Fruit fly (Drosophila melanogaster) whole organism, embryonic: Measurements from ENCODE around the gene moody.

Source experiments
- B-H1 ChIP-seq: fragments of 200-800 bp; sonication (Bioruptor generic); IDR thresholded peaks from 3 replicates; pipeline ENCODE4 v1.3.6; 2022; ENCODE audit warnings: missing biosample characterization, missing genetic modification characterization
- B-H2 ChIP-seq: fragments of 200-800 bp; sonication (Bioruptor generic); optimal IDR thresholded peaks from 2 replicates; lab custom pipeline; 2018; ENCODE audit warnings: missing biosample characterization, mild to moderate bottlenecking, missing genetic modification characterization
- CG10209 ChIP-seq: fragments of 200-800 bp; sonication (Bioruptor generic); optimal IDR thresholded peaks from 3 replicates; lab custom pipeline; 2017; ENCODE audit warnings: missing biosample characterization, mild to moderate bottlenecking, missing genetic modification characterization, missing genetic modification reagents
- CG10267 ChIP-seq: fragments of 200-800 bp; sonication (Bioruptor generic); optimal IDR thresholded peaks from 2 replicates; lab custom pipeline; 2018; ENCODE audit warnings: missing biosample characterization, mild to moderate bottlenecking, missing genetic modification characterization, moderate library complexity
- CG10321 ChIP-seq: fragments of 200-800 bp; sonication (Bioruptor generic); IDR thresholded peaks from 2 replicates; pipeline ENCODE4 v1.3.6; 2022; ENCODE audit warnings: missing biosample characterization, missing genetic modification characterization
- CG10431 ChIP-seq: fragments of 200-800 bp; sonication (Bioruptor generic); optimal IDR thresholded peaks from 3 replicates; lab custom pipeline; 2018; ENCODE audit warnings: missing biosample characterization, mild to moderate bottlenecking, missing genetic modification characterization
- CG10565 ChIP-seq: fragments of 200-800 bp; sonication (Bioruptor generic); optimal IDR thresholded peaks from 3 replicates; lab custom pipeline; 2016; ENCODE audit warnings: missing biosample characterization, mild to moderate bottlenecking, missing genetic modification characterization
- CG11723 ChIP-seq: fragments of 200-800 bp; sonication (Bioruptor generic); optimal IDR thresholded peaks from 2 replicates; lab custom pipeline; 2017; ENCODE audit warnings: missing biosample characterization, mild to moderate bottlenecking, missing genetic modification characterization
- CG1233 ChIP-seq: fragments of 200-800 bp; sonication (Bioruptor generic); optimal IDR thresholded peaks from 4 replicates; lab custom pipeline; 2018; ENCODE audit warnings: missing biosample characterization, mild to moderate bottlenecking, missing genetic modification characterization
- CG15011 ChIP-seq: fragments of 200-800 bp; sonication (Bioruptor generic); optimal IDR thresholded peaks from 3 replicates; lab custom pipeline; 2018; ENCODE audit warnings: missing biosample characterization, mild to moderate bottlenecking, missing genetic modification characterization
- CG15479 ChIP-seq: fragments of 200-800 bp; sonication (Bioruptor generic); optimal IDR thresholded peaks from 3 replicates; lab custom pipeline; 2019; ENCODE audit warnings: missing biosample characterization, mild to moderate bottlenecking, missing genetic modification characterization, moderate library complexity
- CG1603 ChIP-seq: fragments of 200-800 bp; sonication (Bioruptor generic); optimal IDR thresholded peaks from 2 replicates; lab custom pipeline; 2019; ENCODE audit warnings: missing biosample characterization, mild to moderate bottlenecking, missing genetic modification characterization, moderate library complexity
- CG17829 ChIP-seq: fragments of 200-800 bp; optimal IDR thresholded peaks from 2 replicates; lab custom pipeline; 2019; ENCODE audit warnings: missing biosample characterization, mild to moderate bottlenecking, missing genetic modification characterization, moderate library complexity
- CG17912 ChIP-seq: fragments of 200-800 bp; sonication (Bioruptor generic); optimal IDR thresholded peaks from 2 replicates; lab custom pipeline; 2018; ENCODE audit warnings: missing biosample characterization, mild to moderate bottlenecking, missing genetic modification characterization
- CG18599 ChIP-seq: fragments of 200-800 bp; sonication (Bioruptor generic); optimal IDR thresholded peaks from 3 replicates; lab custom pipeline; 2017; ENCODE audit warnings: missing biosample characterization, missing genetic modification characterization, mild to moderate bottlenecking, moderate library complexity, missing genetic modification reagents
- CG2116 ChIP-seq: fragments of 200-800 bp; sonication (Bioruptor generic); optimal IDR thresholded peaks from 3 replicates; lab custom pipeline; 2018; ENCODE audit warnings: missing biosample characterization, mild to moderate bottlenecking, missing genetic modification characterization
- CG2120 ChIP-seq: fragments of 200-800 bp; sonication (Bioruptor generic); optimal IDR thresholded peaks from 3 replicates; lab custom pipeline; 2016; ENCODE audit warnings: missing biosample characterization, missing genetic modification characterization
- CG3163 ChIP-seq: fragments of 200-800 bp; sonication (Bioruptor generic); optimal IDR thresholded peaks from 3 replicates; lab custom pipeline; 2016; ENCODE audit warnings: missing biosample characterization, missing genetic modification characterization
- CG32767 ChIP-seq: fragments of 200-800 bp; sonication (Bioruptor generic); IDR thresholded peaks from 2 replicates; pipeline ENCODE4 v1.3.6; 2022; ENCODE audit warnings: missing biosample characterization, missing genetic modification characterization
- D19A ChIP-seq: fragments of 200-800 bp; optimal IDR thresholded peaks from 3 replicates; lab custom pipeline; 2019; ENCODE audit warnings: missing biosample characterization, mild to moderate bottlenecking, missing genetic modification characterization, moderate library complexity
- Deaf1 ChIP-seq: fragments of 200-800 bp; optimal IDR thresholded peaks from 3 replicates; lab custom pipeline; 2019; ENCODE audit warnings: missing biosample characterization, mild to moderate bottlenecking, missing genetic modification characterization, moderate library complexity
- Dek ChIP-seq: fragments of 200-800 bp; sonication (Bioruptor generic); optimal IDR thresholded peaks from 3 replicates; lab custom pipeline; 2019; ENCODE audit warnings: missing biosample characterization, mild to moderate bottlenecking, missing genetic modification characterization, moderate library complexity
- Dll ChIP-seq: fragments of 200-800 bp; sonication (Bioruptor generic); IDR thresholded peaks from 4 replicates; pipeline ENCODE4 v1.3.6; 2022; ENCODE audit warnings: missing biosample characterization, missing genetic modification characterization; ENCODE audit not compliant: partially characterized antibody
- Drgx ChIP-seq: fragments of 200-800 bp; sonication (Bioruptor generic); IDR thresholded peaks from 2 replicates; pipeline ENCODE4 v1.3.6; 2022; ENCODE audit warnings: missing biosample characterization, missing genetic modification characterization
- H15 ChIP-seq: fragments of 200-800 bp; sonication (Bioruptor generic); IDR thresholded peaks from 3 replicates; pipeline ENCODE4 v1.3.6; 2022; ENCODE audit warnings: missing biosample characterization, missing genetic modification characterization
- HmgZ ChIP-seq: fragments of 200-800 bp; sonication (Bioruptor generic); optimal IDR thresholded peaks from 2 replicates; lab custom pipeline; 2018; ENCODE audit warnings: missing biosample characterization, mild to moderate bottlenecking, missing genetic modification characterization
- Jarid2 ChIP-seq: fragments of 200-800 bp; sonication (Bioruptor generic); optimal IDR thresholded peaks from 3 replicates; lab custom pipeline; 2017; ENCODE audit warnings: mild to moderate bottlenecking, missing biosample characterization, missing genetic modification reagents, missing genetic modification characterization
- Optix ChIP-seq: fragments of 200-800 bp; sonication (Bioruptor generic); IDR thresholded peaks from 3 replicates; pipeline ENCODE4 v1.3.6; 2022; ENCODE audit warnings: missing biosample characterization, missing genetic modification characterization
- Poxn ChIP-seq: fragments of 200-800 bp; sonication (Bioruptor generic); IDR thresholded peaks from 2 replicates; pipeline ENCODE4 v1.3.6; 2022; ENCODE audit warnings: missing biosample characterization, missing genetic modification characterization
- Ptx1 ChIP-seq: fragments of 200-800 bp; sonication (Bioruptor generic); IDR thresholded peaks from 2 replicates; pipeline ENCODE4 v1.3.6; 2022; ENCODE audit warnings: missing biosample characterization, missing genetic modification characterization
- Spps ChIP-seq: fragments of 200-800 bp; sonication (Bioruptor generic); optimal IDR thresholded peaks from 2 replicates; lab custom pipeline; 2018; ENCODE audit warnings: missing biosample characterization, mild to moderate bottlenecking, missing genetic modification characterization
- Ssrp ChIP-seq: fragments of 200-800 bp; sonication (Bioruptor generic); optimal IDR thresholded peaks from 2 replicates; lab custom pipeline; 2018; ENCODE audit warnings: missing biosample characterization, mild to moderate bottlenecking, missing genetic modification characterization, moderate library complexity
- ase ChIP-seq: fragments of 200-800 bp; sonication (Bioruptor generic); IDR thresholded peaks from 3 replicates; pipeline ENCODE4 v1.3.6; 2022; ENCODE audit warnings: missing biosample characterization, missing genetic modification characterization
- ci ChIP-seq: fragments of 200-800 bp; sonication (Bioruptor generic); IDR thresholded peaks from 3 replicates; pipeline ENCODE4 v1.3.6; 2022; ENCODE audit warnings: missing biosample characterization, missing genetic modification characterization
- esg ChIP-seq: fragments of 200-800 bp; sonication (Bioruptor generic); conservative IDR thresholded peaks from 2 replicates; pipeline ENCODE4 v1.3.6; 2022; ENCODE audit warnings: missing biosample characterization, missing genetic modification characterization
- fd64A ChIP-seq: fragments of 200-800 bp; sonication (Bioruptor generic); optimal IDR thresholded peaks from 3 replicates; lab custom pipeline; 2018; ENCODE audit warnings: missing biosample characterization, mild to moderate bottlenecking, missing genetic modification characterization
- fd96Cb ChIP-seq: fragments of 200-800 bp; sonication (Bioruptor generic); optimal IDR thresholded peaks from 2 replicates; lab custom pipeline; 2018; ENCODE audit warnings: missing biosample characterization, mild to moderate bottlenecking, missing genetic modification characterization, moderate library complexity
- gfzf ChIP-seq: fragments of 200-800 bp; sonication (Bioruptor generic); optimal IDR thresholded peaks from 2 replicates; lab custom pipeline; 2016; ENCODE audit warnings: missing biosample characterization, mild to moderate bottlenecking, missing genetic modification characterization, moderate library complexity
- jigr1 ChIP-seq: fragments of 200-800 bp; sonication (Bioruptor generic); IDR thresholded peaks from 3 replicates; pipeline ENCODE4 v1.3.6; 2022; ENCODE audit warnings: missing biosample characterization, missing genetic modification characterization
- klu ChIP-seq: fragments of 200-800 bp; sonication (Bioruptor generic); IDR thresholded peaks from 2 replicates; pipeline ENCODE4 v1.3.6; 2022; ENCODE audit warnings: missing biosample characterization, missing genetic modification characterization
- lola ChIP-seq, 3 experiments: fragments of >200 bp in 2 of 3; fragments of 200-800 bp in 1 of 3; sonication (Bioruptor generic) in 1 of 3; optimal IDR thresholded peaks; 2 replicates each; lab custom pipeline; 2017 to 2019; ENCODE audit warnings: missing biosample characterization in 3 of 3, missing genetic modification characterization in 3 of 3, mild to moderate bottlenecking in 1 of 3, moderate library complexity in 1 of 3
- org-1 ChIP-seq: fragments of 200-800 bp; sonication (Bioruptor generic); optimal IDR thresholded peaks from 2 replicates; lab custom pipeline; 2017; ENCODE audit warnings: missing biosample characterization, missing genetic modification characterization
- pnt ChIP-seq: fragments of 200-800 bp; sonication (Bioruptor generic); optimal IDR thresholded peaks from 3 replicates; lab custom pipeline; 2016; ENCODE audit warnings: missing biosample characterization, missing genetic modification characterization
- sc ChIP-seq, 3 experiments: fragments of >200 bp in 2 of 3; fragments of 200-800 bp in 1 of 3; sonication (Bioruptor generic) in 1 of 3; optimal IDR thresholded peaks; 2 replicates in 2 of 3; 3 replicates in 1 of 3; lab custom pipeline; 2017; ENCODE audit warnings: mild to moderate bottlenecking in 1 of 3, missing biosample characterization in 1 of 3, missing genetic modification characterization in 1 of 3, missing genetic modification reagents in 1 of 3
- sob ChIP-seq: fragments of 200-800 bp; sonication (Bioruptor generic); IDR thresholded peaks from 2 replicates; pipeline ENCODE4 v1.3.6; 2022; ENCODE audit warnings: missing biosample characterization, missing genetic modification characterization
- stwl ChIP-seq: fragments of 200-800 bp; sonication (Bioruptor generic); optimal IDR thresholded peaks from 3 replicates; lab custom pipeline; 2018; ENCODE audit warnings: missing biosample characterization, mild to moderate bottlenecking, missing genetic modification characterization, moderate library complexity
- tio ChIP-seq: fragments of 200-800 bp; sonication (Bioruptor generic); optimal IDR thresholded peaks from 2 replicates; lab custom pipeline; 2017; ENCODE audit warnings: missing biosample characterization, missing genetic modification characterization, inconsistent platforms
- ttk ChIP-seq: fragments of 200-800 bp; sonication (Bioruptor generic); IDR thresholded peaks from 2 replicates; pipeline ENCODE4 v2.1.2; 2022; ENCODE audit warnings: missing biosample characterization, missing genetic modification characterization
- zf30C ChIP-seq: fragments of 200-800 bp; sonication (Bioruptor generic); optimal IDR thresholded peaks from 3 replicates; lab custom pipeline; 2018; ENCODE audit warnings: missing biosample characterization, mild to moderate bottlenecking, missing genetic modification characterization
- zfh2 ChIP-seq: fragments of 200-800 bp; sonication (Bioruptor generic); optimal IDR thresholded peaks from 2 replicates; lab custom pipeline; 2016; ENCODE audit warnings: missing biosample characterization, missing genetic modification characterization

Gene moody

dm6 chrX:2087501-2087900 is 37.6 kb upstream of the moody start (continued):
- peak; percentile 35 for TF ChIP-seq Dek
- peak; percentile 6 for TF ChIP-seq CG3163 (GFP tag; lab: Kevin White, UChicago)
- TF ChIP-seq CG2120 (GFP tag; lab: Kevin White, UChicago): peak; percentile 42
- TF ChIP-seq Ptx1 (GFP tag; lab: Robert Waterston, UW): peak; percentile 70
- TF ChIP-seq CG17829 (tag; lab: Kevin White, UChicago): peak; percentile 48
- no peak for TF ChIP-seq Spps
- TF ChIP-seq D19A (tag; lab: Kevin White, UChicago): peak; percentile 56
- no peak for TF ChIP-seq sc (optimal IDR thresholded peaks at IDR 0.05; lab: Kevin White, UChicago)
- no peak for TF ChIP-seq sc (GFP tag; optimal IDR thresholded peaks at IDR 0.05; lab: Kevin White, UChicago)
- TF ChIP-seq B-H1 (GFP tag; lab: Robert Waterston, UW): peak; percentile 52; the same call in 2 of the 3 replicates
- peak; percentile 50 for TF ChIP-seq fd96Cb
- TF ChIP-seq CG17912 (GFP tag; lab: Kevin White, UChicago): no peak
- no peak for TF ChIP-seq pnt (GFP tag; lab: Kevin White, UChicago)
- peak; percentile 5 for TF ChIP-seq CG10267
- TF ChIP-seq zf30C (GFP tag; lab: Kevin White, UChicago): no peak
- no peak for TF ChIP-seq tio
- TF ChIP-seq CG1603: peak; percentile 86
- TF ChIP-seq fd64A (GFP tag; lab: Kevin White, UChicago): no peak
- peak; percentile 44 for TF ChIP-seq Ssrp
- TF ChIP-seq H15 (GFP tag; lab: Robert Waterston, UW): 0 out of 3 replicates have a peak, but pooled peaks have one; percentile 42
- TF ChIP-seq jigr1 (GFP tag; lab: Robert Waterston, UW): no peak
- TF ChIP-seq Optix: peak; percentile 67
- peak; percentile 4 for TF ChIP-seq CG10431 (GFP tag; lab: Kevin White, UChicago)
- TF ChIP-seq sob (GFP tag; lab: Robert Waterston, UW): peak; percentile 47; the same call in 1 of the 2 replicates
- no peak for TF ChIP-seq CG10565
- TF ChIP-seq Poxn (GFP tag; lab: Robert Waterston, UW): no peak
- peak; percentile 36 for TF ChIP-seq ttk (GFP tag; lab: Robert Waterston, UW)
- TF ChIP-seq B-H2 (GFP tag; lab: Kevin White, UChicago): no peak
- TF ChIP-seq lola (GFP tag; optimal IDR thresholded peaks at IDR 0.05; lab: Kevin White, UChicago): peak in 1 of 3 experiments; percentile 44
- TF ChIP-seq Dll (GFP tag; lab: Robert Waterston, UW): no peak
- TF ChIP-seq CG2116 (GFP tag; lab: Kevin White, UChicago): no peak
- peak; percentile 94 for TF ChIP-seq ci (GFP tag; lab: Robert Waterston, UW)
- TF ChIP-seq stwl (tag; lab: Kevin White, UChicago): no peak
- peak; percentile 7 for TF ChIP-seq CG1233
- no peak for TF ChIP-seq CG15011 (GFP tag; lab: Kevin White, UChicago)
- TF ChIP-seq org-1: peak; percentile 54
- peak; percentile 51 for TF ChIP-seq CG11723
- TF ChIP-seq CG15479 (GFP tag; lab: Kevin White, UChicago): no peak
- TF ChIP-seq CG10321 (GFP tag; lab: Robert Waterston, UW): peak; percentile 62
- peak; percentile 86 for TF ChIP-seq Drgx (GFP tag; lab: Robert Waterston, UW)
- peak; percentile 66 for TF ChIP-seq CG18599 (GFP tag; lab: Kevin White, UChicago)
- TF ChIP-seq Deaf1: no peak
- 0 out of 2 replicates have a peak, but pooled peaks have one; percentile 39 for TF ChIP-seq klu
- peak; percentile 63; the same call in 1 of the 3 replicates for TF ChIP-seq ase
- no peak for TF ChIP-seq gfzf (GFP tag; lab: Kevin White, UChicago)
- TF ChIP-seq zfh2: peak; percentile 6
- peak; percentile 33 for TF ChIP-seq HmgZ (tag; lab: Kevin White, UChicago)
- no peak for TF ChIP-seq Jarid2 (GFP tag; lab: Kevin White, UChicago)
- peak; percentile 40 for TF ChIP-seq CG10209 (GFP tag; lab: Kevin White, UChicago)
- peak; percentile 53; the same call in 1 of the 2 replicates for TF ChIP-seq CG32767 (GFP tag; lab: Robert Waterston, UW)
- TF ChIP-seq esg (GFP tag; lab: Robert Waterston, UW): peak; percentile 35; the same call in 1 of the 2 replicates
